Worm (Caenorhabditis elegans): ENCODE results near the gene gck-1.

DNA sequence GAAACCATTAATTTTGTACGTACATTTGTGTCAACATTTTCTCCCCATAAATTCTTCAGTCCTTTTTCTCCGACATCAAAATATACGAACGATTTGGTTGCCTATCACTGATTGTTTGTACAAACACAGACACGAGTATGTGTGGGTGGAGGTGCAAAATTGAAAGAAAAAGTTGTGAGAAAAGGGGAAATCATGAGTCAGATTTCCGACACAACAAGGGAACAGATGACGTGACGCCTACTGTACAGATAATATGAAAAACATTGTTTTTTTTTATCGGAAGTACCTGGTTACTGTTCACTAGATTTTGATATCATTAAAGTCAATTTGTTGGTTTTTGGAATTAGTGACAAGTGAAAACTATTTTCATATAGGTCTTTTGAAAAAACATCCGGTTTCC lies 13.3 kb upstream of the gck-1 start:
- TF ChIP-seq M03D4.4 (tag; optimal IDR thresholded peaks at IDR 0.05) = no peak
- TF ChIP-seq lsy-2 (tag; optimal IDR thresholded peaks at IDR 0.05) = no peak

Data from whole organism, mixed stage, embryonic.